Worm (Caenorhabditis elegans): ENCODE data around the gene rbmx-2.

Gene rbmx-2

ce11 chrII:6180552-6180951 is 16.2 kb downstream of the rbmx-2 start:
- no peak for TF ChIP-seq hpl-2 (GFP tag; optimal IDR thresholded peaks at IDR 0.05)
- no peak for TF ChIP-seq pag-3 (tag; optimal IDR thresholded peaks at IDR 0.05; ENCODE audit: borderline replicate concordance, insufficient read depth)
- no peak for TF ChIP-seq ets-5 (GFP tag; IDR thresholded peaks at IDR 0.05)
- TF ChIP-seq tbx-2 (tag; optimal IDR thresholded peaks at IDR 0.05), result no peak

ce11 chrII:6179531-6179930 is 17.2 kb downstream of the rbmx-2 start, which contains the start of gene F40H3.1:
F40H3.1 (plus strand) TSS chrII:6179831.
- no peak for TF ChIP-seq unc-130 (tag; optimal IDR thresholded peaks at IDR 0.05)
- TF ChIP-seq alr-1 (tag; optimal IDR thresholded peaks at IDR 0.05; ENCODE audit: borderline replicate concordance), result no peak
- no peak for TF ChIP-seq lin-35 (GFP tag; optimal IDR thresholded peaks at IDR 0.05)
- TF ChIP-seq fkh-4 (tag; optimal IDR thresholded peaks at IDR 0.05; ENCODE audit: borderline replicate concordance), result no peak
- TF ChIP-seq nhr-90 (tag; optimal IDR thresholded peaks at IDR 0.05; ENCODE audit: poor library complexity), result no peak
- TF ChIP-seq nhr-47 (tag; optimal IDR thresholded peaks at IDR 0.05), result no peak
- TF ChIP-seq dpl-1 (GFP tag; optimal IDR thresholded peaks at IDR 0.05), result no peak
- TF ChIP-seq sptf-1 (tag; optimal IDR thresholded peaks at IDR 0.05), result no peak
- no peak for TF ChIP-seq mep-1 (tag; optimal IDR thresholded peaks at IDR 0.05)
- no peak for TF ChIP-seq nhr-77 (tag; optimal IDR thresholded peaks at IDR 0.05)
- no peak for TF ChIP-seq ceh-88 (GFP tag; IDR thresholded peaks at IDR 0.05)
- no peak for TF ChIP-seq jun-1 (tag; optimal IDR thresholded peaks at IDR 0.05)
- TF ChIP-seq hlh-4 (tag; optimal IDR thresholded peaks at IDR 0.05), result no peak
- no peak for TF ChIP-seq nhr-28 (tag; optimal IDR thresholded peaks at IDR 0.05)
- TF ChIP-seq skn-1 (tag; optimal IDR thresholded peaks at IDR 0.05), result no peak

DNA sequence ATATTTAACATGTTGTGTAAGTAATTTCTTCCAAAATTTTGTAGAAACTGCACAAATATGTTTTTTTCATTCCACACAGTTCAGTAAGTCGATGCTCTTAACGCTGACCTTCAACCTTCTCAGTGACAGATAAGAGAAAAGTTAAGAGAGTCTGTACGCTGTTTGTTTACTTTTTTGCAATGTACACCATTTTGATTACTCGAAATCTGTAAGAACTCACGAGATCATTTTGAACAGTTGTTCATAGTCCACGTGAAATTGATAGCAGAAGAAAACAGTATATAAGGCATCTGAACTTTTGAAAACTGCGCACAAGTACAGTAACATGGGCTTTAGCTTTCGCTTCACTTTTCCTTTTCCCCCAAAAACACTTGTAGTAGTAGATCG is 18.0 kb downstream of the rbmx-2 start:
- TF ChIP-seq C34B4.2 (tag; optimal IDR thresholded peaks at IDR 0.05) (no peak), hlh-17 (GFP tag; optimal IDR thresholded peaks at IDR 0.05; ENCODE audit: borderline replicate concordance) (no peak), F16B12.6 (tag; optimal IDR thresholded peaks at IDR 0.05) (no peak), alr-1 (tag; optimal IDR thresholded peaks at IDR 0.05; ENCODE audit: borderline replicate concordance) (no peak), unc-62 (GFP tag; optimal IDR thresholded peaks at IDR 0.05) (no peak), ztf-4 (tag; optimal IDR thresholded peaks at IDR 0.05) (no peak), ceh-82 (tag; optimal IDR thresholded peaks at IDR 0.05) (no peak), elt-3 (tag; optimal IDR thresholded peaks at IDR 0.05) (no peak), tbx-2 (tag; optimal IDR thresholded peaks at IDR 0.05) (no peak), nhr-71 (tag; optimal IDR thresholded peaks at IDR 0.05) (no peak), nhr-90 (tag; optimal IDR thresholded peaks at IDR 0.05; ENCODE audit: poor library complexity) (no peak), tlp-1 (tag; optimal IDR thresholded peaks at IDR 0.05) (no peak), ztf-11 (tag; optimal IDR thresholded peaks at IDR 0.05) (no peak), snpc-4 (tag; optimal IDR thresholded peaks at IDR 0.05) (no peak), aly-2 (tag; optimal IDR thresholded peaks at IDR 0.05) (no peak), lir-3 (tag; optimal IDR thresholded peaks at IDR 0.05; ENCODE audit: poor library complexity) (no peak), nhr-76 (tag; optimal IDR thresholded peaks at IDR 0.05) (no peak), isw-1 (GFP tag; IDR thresholded peaks at IDR 0.05) (no peak)

ce11 chrII:6177975-6178742 is 18.6 kb downstream of the rbmx-2 start:
- TF ChIP-seq unc-98 (GFP tag; IDR thresholded peaks at IDR 0.05), result no peak
- no peak for TF ChIP-seq mdl-1 (tag; optimal IDR thresholded peaks at IDR 0.05)
- TF ChIP-seq pqm-1 (tag; optimal IDR thresholded peaks at IDR 0.05), result no peak
- no peak for TF ChIP-seq sox-4 (tag; optimal IDR thresholded peaks at IDR 0.05)
- TF ChIP-seq ztf-11 (tag; optimal IDR thresholded peaks at IDR 0.05), result no peak
- peak; percentile 81 for TF ChIP-seq elt-2 (tag; optimal IDR thresholded peaks at IDR 0.05)
- TF ChIP-seq ama-1 (optimal IDR thresholded peaks at IDR 0.05), result no peak
- TF ChIP-seq alr-1 (tag; optimal IDR thresholded peaks at IDR 0.05; ENCODE audit: borderline replicate concordance), result no peak
- no peak for TF ChIP-seq skn-1 (tag; optimal IDR thresholded peaks at IDR 0.05)
- no peak for TF ChIP-seq lin-13 (GFP tag; optimal IDR thresholded peaks at IDR 0.05)
- TF ChIP-seq lir-3 (tag; optimal IDR thresholded peaks at IDR 0.05; ENCODE audit: poor library complexity), result no peak
- TF ChIP-seq unc-130 (tag; optimal IDR thresholded peaks at IDR 0.05), result no peak
- no peak for TF ChIP-seq efl-3 (GFP tag; optimal IDR thresholded peaks at IDR 0.05)
- TF ChIP-seq lin-15B (tag; optimal IDR thresholded peaks at IDR 0.05), result no peak
- TF ChIP-seq C34B4.2 (tag; optimal IDR thresholded peaks at IDR 0.05), result no peak
- no peak for TF ChIP-seq unc-30 (tag; optimal IDR thresholded peaks at IDR 0.05)
- no peak for TF ChIP-seq ztf-4 (tag; optimal IDR thresholded peaks at IDR 0.05)
- no peak for TF ChIP-seq egl-13 (tag; optimal IDR thresholded peaks at IDR 0.05)
- TF ChIP-seq nhr-20 (tag; optimal IDR thresholded peaks at IDR 0.05), result no peak

Data from whole organism, L1 larva.